Worm (Caenorhabditis elegans) whole organism, young adult: ENCODE measurements around the gene cul-6.

Source experiments
- T07F8.4 ChIP-seq: sonication (generic microtip); optimal IDR thresholded peaks from 2 replicates; lab custom pipeline; 2016; ENCODE audit warnings: mild to moderate bottlenecking, missing genetic modification characterization, moderate library complexity, missing compliant biosample characterization
- T26A5.8 ChIP-seq: sonication (generic microtip); optimal IDR thresholded peaks from 2 replicates; lab custom pipeline; 2016; ENCODE audit warnings: missing genetic modification characterization, missing compliant biosample characterization
- ama-1 ChIP-seq, 3 experiments: fragments of 150-350 bp in 1 of 3; sonication (generic microtip) in 2 of 3; optimal IDR thresholded peaks; 2 replicates each; lab custom pipeline; 2014 to 2018; ENCODE audit warnings: missing biosample characterization in 2 of 3, missing genetic modification characterization in 2 of 3, missing genetic modification reagents in 2 of 3
- ceh-58 ChIP-seq: fragments of 200-800 bp; sonication (Bioruptor generic); IDR thresholded peaks from 2 replicates; pipeline ENCODE4 v1.3.6; 2022; ENCODE audit warnings: missing genetic modification characterization, missing compliant biosample characterization
- dpl-1 ChIP-seq: fragments of 150-350 bp; optimal IDR thresholded peaks from 2 replicates; lab custom pipeline; 2014; ENCODE audit warnings: missing biosample characterization, missing genetic modification reagents, missing genetic modification characterization
- ets-4 ChIP-seq: fragments of 200-800 bp; sonication (Bioruptor generic); optimal IDR thresholded peaks from 2 replicates; lab custom pipeline; 2018; ENCODE audit warnings: mild to moderate bottlenecking, missing genetic modification characterization, missing compliant biosample characterization
- lin-40 ChIP-seq: sonication (generic microtip); optimal IDR thresholded peaks from 2 replicates; lab custom pipeline; 2016; ENCODE audit warnings: missing genetic modification characterization, mild to moderate bottlenecking, missing compliant biosample characterization, missing genotype, missing genetic modification reagents
- mcd-1 ChIP-seq: fragments of 200-800 bp; sonication (Bioruptor generic); IDR thresholded peaks from 2 replicates; pipeline ENCODE4 v1.3.6; 2022; ENCODE audit warnings: missing genetic modification reagents, missing genetic modification characterization, missing compliant biosample characterization
- nhr-90 ChIP-seq: sonication (generic microtip); optimal IDR thresholded peaks from 2 replicates; lab custom pipeline; 2016; ENCODE audit warnings: missing genotype, mild to moderate bottlenecking, missing genetic modification characterization, missing compliant biosample characterization
- sdz-38 ChIP-seq: sonication (generic microtip); optimal IDR thresholded peaks from 2 replicates; lab custom pipeline; 2016; ENCODE audit warnings: missing genotype, missing genetic modification characterization, missing compliant biosample characterization
- unc-62 ChIP-seq: fragments of 150-350 bp; optimal IDR thresholded peaks from 2 replicates; lab custom pipeline; 2014; ENCODE audit warnings: missing biosample characterization, missing genetic modification reagents, missing genetic modification characterization

- TF ChIP-seq T26A5.8 (tag; lab: Kevin White, UChicago), result no peak
- TF ChIP-seq T07F8.4 (tag; lab: Kevin White, UChicago), result no peak
- no peak for TF ChIP-seq dpl-1 (GFP tag; lab: Kevin White, UChicago)
- TF ChIP-seq lin-40 (tag; lab: Kevin White, UChicago), result no peak
- no peak for TF ChIP-seq mcd-1 (GFP tag; lab: Robert Waterston, UW)
- TF ChIP-seq nhr-90 (tag; lab: Kevin White, UChicago), result no peak
- no peak for TF ChIP-seq sdz-38 (tag; lab: Kevin White, UChicago)
- no peak for TF ChIP-seq ets-4 (GFP tag; lab: Kevin White, UChicago)
- TF ChIP-seq unc-62 (GFP tag; lab: Kevin White, UChicago), result no peak
- no peak for TF ChIP-seq ceh-58
- TF ChIP-seq ama-1 (optimal IDR thresholded peaks at IDR 0.05; lab: Kevin White, UChicago), result no peak
- no peak for TF ChIP-seq ama-1 (GFP tag; optimal IDR thresholded peaks at IDR 0.05; lab: Kevin White, UChicago)
These were observed 17.2 kb downstream of the cul-6 start, which contains the start of gene K08E7.5 for ce11 chrIV:12573068-12573467.
